Worm (Caenorhabditis elegans) whole organism, mixed stage, embryonic: ENCODE measurements around the gene Y50D4B.6.

Experiments
- drap-1 ChIP-seq: fragments of 200-800 bp; sonication (Bioruptor generic); optimal IDR thresholded peaks from 3 replicates; lab custom pipeline; 2018; ENCODE audit warnings: mild to moderate bottlenecking, missing genetic modification characterization, missing compliant biosample characterization
- elt-1 ChIP-seq: sonication (generic microtip); optimal IDR thresholded peaks from 2 replicates; lab custom pipeline; 2017; ENCODE audit warnings: missing genetic modification characterization, mild to moderate bottlenecking, missing compliant biosample characterization, antibody characterized with exemption, moderate library complexity, borderline replicate concordance; ENCODE audit not compliant: insufficient read depth
- ham-2 ChIP-seq: fragments of 200-800 bp; sonication (Bioruptor generic); optimal IDR thresholded peaks from 2 replicates; lab custom pipeline; 2018; ENCODE audit warnings: mild to moderate bottlenecking, missing genetic modification characterization, missing compliant biosample characterization
- lin-32 ChIP-seq: fragments of 200-800 bp; sonication (Bioruptor generic); optimal IDR thresholded peaks from 2 replicates; lab custom pipeline; 2018; ENCODE audit warnings: mild to moderate bottlenecking, missing genetic modification characterization, missing compliant biosample characterization
- nhr-2 ChIP-seq: fragments of 150-350 bp; optimal IDR thresholded peaks from 2 replicates; lab custom pipeline; 2014; ENCODE audit warnings: missing biosample characterization, missing genetic modification characterization
- nhr-28 ChIP-seq: fragments of 150-350 bp; optimal IDR thresholded peaks from 2 replicates; lab custom pipeline; 2014; ENCODE audit warnings: missing biosample characterization, missing genetic modification characterization
- sem-2 ChIP-seq: fragments of 200-800 bp; sonication (Bioruptor generic); optimal IDR thresholded peaks from 2 replicates; lab custom pipeline; 2018; ENCODE audit warnings: mild to moderate bottlenecking, missing genetic modification characterization, missing compliant biosample characterization

Y50D4B.6 gene

ce11 chrV:1133840-1134239 lies 49.7 kb downstream of the Y50D4B.6 start, which contains the start of gene cpr-5:
TSS of gene cpr-5 (minus strand) at chrV:1134036.
- TF ChIP-seq ham-2 (GFP tag; lab: Kevin White, UChicago) (no peak), lin-32 (GFP tag; lab: Kevin White, UChicago) (no peak), elt-1 (tag; lab: Kevin White, UChicago) (no peak), drap-1 (GFP tag; lab: Kevin White, UChicago) (no peak), nhr-28 (tag; lab: Kevin White, UChicago) (no peak)

ce11 chrV:1134302-1134701 lies 50.2 kb downstream of the Y50D4B.6 start, which contains the start of gene cpr-8:
TSS of gene cpr-8 (plus strand) at chrV:1134602.
- TF ChIP-seq nhr-2, result no peak
- TF ChIP-seq sem-2 (GFP tag; lab: Kevin White, UChicago), result no peak
